Worm (Caenorhabditis elegans) whole organism, L3 larva: Measurements from ENCODE around the gene gar-3.

Experiments
- nhr-237 ChIP-seq: fragments of 150-350 bp; optimal IDR thresholded peaks from 2 replicates; lab custom pipeline; 2014; ENCODE audit warnings: missing biosample characterization, missing genetic modification characterization
- snpc-4 ChIP-seq: fragments of 150-350 bp; optimal IDR thresholded peaks from 2 replicates; lab custom pipeline; 2014; ENCODE audit warnings: missing biosample characterization, missing genetic modification characterization

ce11 chrV:14536274-14536673 is 43.2 kb downstream of the gar-3 start, which contains the start of gene tag-191:
- TF ChIP-seq snpc-4 (tag; lab: Kevin White, UChicago) (no peak), nhr-237 (tag; lab: Kevin White, UChicago) (no peak)
